Worm (Caenorhabditis elegans): ENCODE measurements around the gene rme-1.

Gene rme-1

ce11 chrV:6222779-6223276 lies 14.1 kb downstream of the rme-1 start:
- TF ChIP-seq nhr-25 (tag; optimal IDR thresholded peaks at IDR 0.05) (no peak), lsy-2 (tag; optimal IDR thresholded peaks at IDR 0.05) (peak in 1 of 2 experiments; percentile 2), unc-62 (GFP tag; optimal IDR thresholded peaks at IDR 0.05) (no peak), fos-1 (tag; optimal IDR thresholded peaks at IDR 0.05) (no peak), sma-9 (GFP tag; optimal IDR thresholded peaks at IDR 0.05) (peak; percentile 17), sma-9 (tag; optimal IDR thresholded peaks at IDR 0.05) (no peak), blmp-1 (tag; optimal IDR thresholded peaks at IDR 0.05; ENCODE audit: insufficient read depth) (peak; percentile 2), nhr-11 (tag; optimal IDR thresholded peaks at IDR 0.05) (no peak)

DNA sequence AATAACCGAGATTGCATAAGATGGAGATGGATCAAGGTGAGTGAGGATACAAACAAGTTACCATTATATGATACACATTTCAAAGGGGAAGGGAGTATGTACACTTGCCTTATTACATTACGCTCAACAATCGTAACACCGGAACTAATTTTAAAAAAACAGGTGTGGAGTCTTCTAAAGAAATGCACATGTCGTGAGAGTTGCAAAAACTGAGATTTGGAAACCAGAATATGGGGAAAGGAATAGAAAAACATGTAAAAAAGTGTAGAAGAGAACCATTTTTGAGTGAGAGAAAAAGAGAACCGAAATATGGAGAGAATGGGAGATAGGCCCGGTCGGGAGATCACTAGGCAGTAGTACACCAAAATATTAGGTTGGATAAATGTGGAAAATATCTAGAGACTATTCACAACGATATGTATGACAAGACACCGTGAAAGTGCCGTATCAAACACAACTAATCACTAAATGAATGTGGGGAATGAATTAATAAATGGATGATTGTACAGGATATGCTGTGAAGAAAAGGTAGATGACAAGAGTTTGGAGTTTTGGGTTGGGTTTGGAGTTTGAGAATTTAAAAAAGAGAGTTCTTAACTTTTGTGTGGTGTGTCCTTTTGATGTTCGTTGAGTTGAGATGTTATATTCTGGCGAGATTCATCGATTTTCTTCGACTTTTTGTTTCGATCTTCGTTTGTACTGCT lies 14.8 kb downstream of the rme-1 start:
- peak; percentile 31 for TF ChIP-seq sma-9 (GFP tag; optimal IDR thresholded peaks at IDR 0.05)
- TF ChIP-seq sma-9 (tag; optimal IDR thresholded peaks at IDR 0.05) = no peak
- no peak for TF ChIP-seq nhr-6 (tag; optimal IDR thresholded peaks at IDR 0.05)
- TF ChIP-seq crh-2 (tag; optimal IDR thresholded peaks at IDR 0.05) = no peak
- TF ChIP-seq mab-5 (tag; optimal IDR thresholded peaks at IDR 0.05) = peak; percentile 11

ce11 chrV:6224019-6224335 lies 15.3 kb downstream of the rme-1 start:
- no peak for TF ChIP-seq crh-2 (tag; optimal IDR thresholded peaks at IDR 0.05)
- TF ChIP-seq nhr-6 (tag; optimal IDR thresholded peaks at IDR 0.05) = no peak
- TF ChIP-seq blmp-1 (tag; optimal IDR thresholded peaks at IDR 0.05; ENCODE audit: insufficient read depth) = no peak
- TF ChIP-seq ama-1 (optimal IDR thresholded peaks at IDR 0.05) = no peak
- TF ChIP-seq nhr-237 (tag; optimal IDR thresholded peaks at IDR 0.05) = no peak
- TF ChIP-seq ceh-82 (tag; optimal IDR thresholded peaks at IDR 0.05) = no peak
- TF ChIP-seq sma-3 (GFP tag; optimal IDR thresholded peaks at IDR 0.05) = no peak
- no peak for TF ChIP-seq nhr-11 (tag; optimal IDR thresholded peaks at IDR 0.05)
- no peak for TF ChIP-seq lsy-2 (tag; optimal IDR thresholded peaks at IDR 0.05)
- no peak for TF ChIP-seq ztf-1 (GFP tag; conservative IDR thresholded peaks at IDR 0.05)
- TF ChIP-seq nhr-25 (tag; optimal IDR thresholded peaks at IDR 0.05) = no peak

DNA sequence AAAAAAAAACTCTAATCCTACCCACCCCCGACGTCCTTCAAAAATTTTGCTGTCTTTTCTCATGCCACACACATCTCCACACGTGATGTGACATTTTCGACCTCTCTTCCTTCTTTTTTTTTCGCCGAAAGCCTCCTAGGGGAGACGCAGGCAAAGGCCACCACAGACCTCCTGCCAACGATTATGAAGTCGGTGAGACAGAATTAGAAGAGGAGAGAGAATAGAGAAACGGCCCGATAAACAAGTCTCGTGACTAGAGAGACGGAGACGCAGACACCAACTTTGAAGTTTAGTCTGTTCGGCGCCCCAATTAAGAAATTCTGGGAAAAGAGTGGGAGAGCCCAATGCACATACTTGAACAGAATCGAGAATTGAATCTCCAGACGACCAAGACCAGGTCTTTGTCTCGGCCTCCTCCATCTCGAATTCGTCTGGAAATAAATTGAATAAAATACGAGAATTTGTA lies 15.8 kb downstream of the rme-1 start:
- TF ChIP-seq mbf-1 (tag; optimal IDR thresholded peaks at IDR 0.05) (peak; percentile 28), ztf-11 (tag; optimal IDR thresholded peaks at IDR 0.05) (no peak), alr-1 (tag; optimal IDR thresholded peaks at IDR 0.05) (no peak), elt-1 (tag; optimal IDR thresholded peaks at IDR 0.05) (no peak), ZK546.5 (tag; optimal IDR thresholded peaks at IDR 0.05) (peak; percentile 52), gmeb-1 (tag; optimal IDR thresholded peaks at IDR 0.05) (peak; percentile 85), nhr-25 (tag; optimal IDR thresholded peaks at IDR 0.05) (peak; percentile 98), ztf-1 (GFP tag; conservative IDR thresholded peaks at IDR 0.05) (no peak), sma-3 (GFP tag; optimal IDR thresholded peaks at IDR 0.05) (peak; percentile 96), ceh-82 (tag; optimal IDR thresholded peaks at IDR 0.05) (no peak), elt-3 (tag; optimal IDR thresholded peaks at IDR 0.05) (no peak), skn-1 (tag; optimal IDR thresholded peaks at IDR 0.05) (no peak), nhr-21 (tag; optimal IDR thresholded peaks at IDR 0.05) (peak; percentile 97), egl-27 (tag; optimal IDR thresholded peaks at IDR 0.05) (peak; percentile 96), nhr-23 (tag; optimal IDR thresholded peaks at IDR 0.05) (peak; percentile 70), nhr-10 (tag; optimal IDR thresholded peaks at IDR 0.05) (peak; percentile 83), peb-1 (tag; optimal IDR thresholded peaks at IDR 0.05) (no peak), lin-11 (tag; optimal IDR thresholded peaks at IDR 0.05) (peak; percentile 96), F13H6.1 (tag; optimal IDR thresholded peaks at IDR 0.05) (peak; percentile 98), zag-1 (tag; optimal IDR thresholded peaks at IDR 0.05) (peak; percentile 97), lin-39 (tag; optimal IDR thresholded peaks at IDR 0.05) (peak; percentile 15), aly-2 (tag; optimal IDR thresholded peaks at IDR 0.05) (no peak), sma-9 (GFP tag; optimal IDR thresholded peaks at IDR 0.05) (peak; percentile 99), sma-9 (tag; optimal IDR thresholded peaks at IDR 0.05) (no peak), nhr-237 (tag; optimal IDR thresholded peaks at IDR 0.05) (peak; percentile 37), ztf-4 (tag; optimal IDR thresholded peaks at IDR 0.05) (peak; percentile 98), crh-2 (tag; optimal IDR thresholded peaks at IDR 0.05) (peak; percentile 98), Y55F3AM.14 (GFP tag; optimal IDR thresholded peaks at IDR 0.05) (peak; percentile 90), mdl-1 (tag; optimal IDR thresholded peaks at IDR 0.05) (peak; percentile 94 to 97), lin-13 (GFP tag; optimal IDR thresholded peaks at IDR 0.05) (peak; percentile 94), unc-39 (tag; optimal IDR thresholded peaks at IDR 0.05) (no peak), nhr-12 (tag; optimal IDR thresholded peaks at IDR 0.05) (peak; percentile 24), mab-5 (tag; optimal IDR thresholded peaks at IDR 0.05) (peak; percentile 91), C34F6.9 (tag; optimal IDR thresholded peaks at IDR 0.05) (peak; percentile 98), nhr-129 (tag; optimal IDR thresholded peaks at IDR 0.05) (peak; percentile 98), nhr-77 (tag; optimal IDR thresholded peaks at IDR 0.05) (peak; percentile 64), ceh-16 (tag; optimal IDR thresholded peaks at IDR 0.05) (peak; percentile 65), blmp-1 (tag; optimal IDR thresholded peaks at IDR 0.05; ENCODE audit: insufficient read depth) (peak; percentile 27), lsy-2 (tag; optimal IDR thresholded peaks at IDR 0.05) (peak; percentile 80 to 94), sem-4 (tag; optimal IDR thresholded peaks at IDR 0.05) (peak; percentile 93), unc-62 (GFP tag; optimal IDR thresholded peaks at IDR 0.05) (peak; percentile 88)
